Fruit fly (Drosophila melanogaster) whole organism, embryonic: ENCODE data around the gene lectin-37Da.

Experiments used
- Atf-2 ChIP-seq: fragments of 200-800 bp; sonication (Bioruptor generic); optimal IDR thresholded peaks from 2 replicates; lab custom pipeline; 2016; ENCODE audit warnings: missing biosample characterization, missing genetic modification characterization
- Blimp-1 ChIP-seq: fragments of 200-800 bp; sonication (Bioruptor generic); optimal IDR thresholded peaks from 3 replicates; lab custom pipeline; 2018; ENCODE audit warnings: missing biosample characterization, missing genetic modification characterization, mild to moderate bottlenecking, moderate library complexity, missing genetic modification reagents
- CG11398 ChIP-seq: fragments of 200-800 bp; sonication (Bioruptor generic); optimal IDR thresholded peaks from 2 replicates; lab custom pipeline; 2016; ENCODE audit warnings: missing biosample characterization, missing genetic modification characterization
- CG11696 ChIP-seq: fragments of 200-800 bp; sonication (Bioruptor generic); IDR thresholded peaks from 2 replicates; pipeline ENCODE4 v1.3.6; 2022; ENCODE audit warnings: missing biosample characterization, missing genetic modification characterization
- CG12155 ChIP-seq: fragments of 200-800 bp; sonication (Bioruptor generic); optimal IDR thresholded peaks from 3 replicates; lab custom pipeline; 2016; ENCODE audit warnings: missing biosample characterization, missing genetic modification characterization
- CG13287 ChIP-seq: fragments of 200-800 bp; sonication (Bioruptor generic); IDR thresholded peaks from 2 replicates; pipeline ENCODE4 v1.3.6; 2022; ENCODE audit warnings: missing biosample characterization, missing genetic modification characterization; ENCODE audit not compliant: partially characterized antibody
- CG14014 ChIP-seq: fragments of 200-800 bp; sonication (Bioruptor generic); IDR thresholded peaks from 2 replicates; pipeline ENCODE4 v1.3.6; 2022; ENCODE audit warnings: missing biosample characterization, missing genetic modification characterization
- CG15269 ChIP-seq: fragments of 200-800 bp; sonication (Bioruptor generic); optimal IDR thresholded peaks from 2 replicates; lab custom pipeline; 2018; ENCODE audit warnings: missing biosample characterization, mild to moderate bottlenecking, missing genetic modification characterization, moderate library complexity
- CG1647 ChIP-seq: fragments of 200-800 bp; sonication (Bioruptor generic); optimal IDR thresholded peaks from 3 replicates; lab custom pipeline; 2016; ENCODE audit warnings: missing biosample characterization, missing genetic modification characterization
- CG16863 ChIP-seq: fragments of 200-800 bp; sonication (Bioruptor generic); optimal IDR thresholded peaks from 3 replicates; lab custom pipeline; 2016; ENCODE audit warnings: missing biosample characterization, missing genetic modification characterization
- CG17186 ChIP-seq: fragments of 200-800 bp; sonication (Bioruptor generic); optimal IDR thresholded peaks from 3 replicates; lab custom pipeline; 2017; ENCODE audit warnings: missing biosample characterization, missing genetic modification reagents, missing genetic modification characterization
- CG17385 ChIP-seq: fragments of 200-800 bp; sonication (Bioruptor generic); optimal IDR thresholded peaks from 3 replicates; lab custom pipeline; 2018; ENCODE audit warnings: missing biosample characterization, mild to moderate bottlenecking, missing genetic modification characterization
- CG18262 ChIP-seq: fragments of 200-800 bp; optimal IDR thresholded peaks from 3 replicates; lab custom pipeline; 2019; ENCODE audit warnings: missing biosample characterization, mild to moderate bottlenecking, missing genetic modification characterization, moderate library complexity
- CG2202 ChIP-seq: fragments of 200-800 bp; sonication (Bioruptor generic); optimal IDR thresholded peaks from 2 replicates; lab custom pipeline; 2018; ENCODE audit warnings: missing biosample characterization, mild to moderate bottlenecking, missing genetic modification characterization
- CG2712 ChIP-seq: fragments of 200-800 bp; optimal IDR thresholded peaks from 3 replicates; lab custom pipeline; 2019; ENCODE audit warnings: missing biosample characterization, mild to moderate bottlenecking, missing genetic modification characterization, moderate library complexity
- CG2889 ChIP-seq: fragments of 200-800 bp; sonication (Bioruptor generic); IDR thresholded peaks from 3 replicates; pipeline ENCODE4 v1.3.6; 2022; ENCODE audit warnings: missing biosample characterization, missing genetic modification characterization
- CG3281 ChIP-seq: fragments of 200-800 bp; sonication (Bioruptor generic); optimal IDR thresholded peaks from 3 replicates; lab custom pipeline; 2017; ENCODE audit warnings: missing biosample characterization, mild to moderate bottlenecking, missing genetic modification characterization
- CG4328 ChIP-seq: fragments of 200-800 bp; sonication (Bioruptor generic); optimal IDR thresholded peaks from 3 replicates; lab custom pipeline; 2017; ENCODE audit warnings: missing biosample characterization, missing genetic modification reagents, missing genetic modification characterization
- CG6813 ChIP-seq: fragments of 200-800 bp; sonication (Bioruptor generic); optimal IDR thresholded peaks from 2 replicates; lab custom pipeline; 2017; ENCODE audit warnings: missing biosample characterization, missing genetic modification characterization, mild to moderate bottlenecking, moderate library complexity, missing genetic modification reagents
- CG7271 ChIP-seq: fragments of 200-800 bp; sonication (Bioruptor generic); optimal IDR thresholded peaks from 2 replicates; lab custom pipeline; 2018; ENCODE audit warnings: missing biosample characterization, mild to moderate bottlenecking, missing genetic modification characterization, moderate library complexity
- CG7357 ChIP-seq: fragments of 200-800 bp; sonication (Bioruptor generic); IDR thresholded peaks from 3 replicates; pipeline ENCODE4 v1.3.6; 2022; ENCODE audit warnings: missing biosample characterization, missing genetic modification characterization
- CG7963 ChIP-seq: fragments of 200-800 bp; sonication (Bioruptor generic); IDR thresholded peaks from 3 replicates; pipeline ENCODE4 v1.3.6; 2022; ENCODE audit warnings: missing biosample characterization, missing genetic modification characterization; ENCODE audit not compliant: partially characterized antibody
- CG8089 ChIP-seq: fragments of 200-800 bp; sonication (Bioruptor generic); optimal IDR thresholded peaks from 3 replicates; lab custom pipeline; 2016; ENCODE audit warnings: missing biosample characterization, missing genetic modification characterization
- CG9727 ChIP-seq: fragments of 200-800 bp; sonication (Bioruptor generic); optimal IDR thresholded peaks from 3 replicates; lab custom pipeline; 2017; ENCODE audit warnings: missing biosample characterization, mild to moderate bottlenecking, missing genetic modification characterization
- Chrac-16 ChIP-seq: fragments of 200-800 bp; sonication (Bioruptor generic); optimal IDR thresholded peaks from 3 replicates; lab custom pipeline; 2016; ENCODE audit warnings: missing biosample characterization, missing genetic modification characterization
- Dref ChIP-seq: fragments of 200-800 bp; sonication (Bioruptor generic); IDR thresholded peaks from 2 replicates; pipeline ENCODE4 v1.3.6; 2022; ENCODE audit warnings: missing biosample characterization, missing genetic modification characterization
- Fer1 ChIP-seq: fragments of 200-800 bp; sonication (Bioruptor generic); optimal IDR thresholded peaks from 2 replicates; lab custom pipeline; 2017; ENCODE audit warnings: missing biosample characterization, mild to moderate bottlenecking, missing genetic modification characterization
- Fer2 ChIP-seq: fragments of 200-800 bp; sonication (Bioruptor generic); optimal IDR thresholded peaks from 2 replicates; lab custom pipeline; 2018; ENCODE audit warnings: missing biosample characterization, mild to moderate bottlenecking, missing genetic modification characterization, moderate library complexity
- Gug ChIP-seq: fragments of 200-800 bp; sonication (Bioruptor generic); IDR thresholded peaks from 4 replicates; pipeline ENCODE4 v1.3.6; 2022; ENCODE audit warnings: missing biosample characterization, missing genetic modification characterization
- Hr78 ChIP-seq, 2 experiments: fragments of 200-800 bp in 1 of 2; fragments of >200 bp in 1 of 2; sonication (Bioruptor generic) in 1 of 2; optimal IDR thresholded peaks; 2 replicates each; lab custom pipeline; 2017 to 2019; ENCODE audit warnings: missing biosample characterization in 2 of 2, missing genetic modification characterization in 2 of 2, mild to moderate bottlenecking in 1 of 2, moderate library complexity in 1 of 2
- Jarid2 ChIP-seq: fragments of 200-800 bp; sonication (Bioruptor generic); optimal IDR thresholded peaks from 3 replicates; lab custom pipeline; 2017; ENCODE audit warnings: mild to moderate bottlenecking, missing biosample characterization, missing genetic modification reagents, missing genetic modification characterization
- MBD-R2 ChIP-seq: fragments of 200-800 bp; sonication (Bioruptor generic); IDR thresholded peaks from 2 replicates; pipeline ENCODE4 v1.3.6; 2022; ENCODE audit warnings: missing biosample characterization, missing genetic modification characterization
- MESR4 ChIP-seq: fragments of 200-800 bp; sonication (Bioruptor generic); optimal IDR thresholded peaks from 2 replicates; lab custom pipeline; 2018; ENCODE audit warnings: missing biosample characterization, mild to moderate bottlenecking, missing genetic modification characterization, moderate library complexity
- Mes4 ChIP-seq: fragments of 200-800 bp; sonication (Bioruptor generic); optimal IDR thresholded peaks from 2 replicates; lab custom pipeline; 2016; ENCODE audit warnings: missing biosample characterization, missing genetic modification characterization
- Nf-YB ChIP-seq: fragments of 200-800 bp; sonication (Bioruptor generic); optimal IDR thresholded peaks from 3 replicates; lab custom pipeline; 2019; ENCODE audit warnings: missing biosample characterization, mild to moderate bottlenecking, missing genetic modification characterization, moderate library complexity
- al ChIP-seq: fragments of 200-800 bp; sonication (Bioruptor generic); IDR thresholded peaks from 2 replicates; pipeline ENCODE4 v1.3.6; 2022; ENCODE audit warnings: missing biosample characterization, missing genetic modification characterization
- aop ChIP-seq: fragments of 200-800 bp; sonication (Bioruptor generic); IDR thresholded peaks from 2 replicates; pipeline ENCODE4 v1.3.6; 2022; ENCODE audit warnings: missing biosample characterization, missing genetic modification characterization
- da ChIP-seq: fragments of 200-800 bp; sonication (Bioruptor generic); optimal IDR thresholded peaks from 2 replicates; lab custom pipeline; 2016; ENCODE audit warnings: missing biosample characterization, missing genetic modification characterization
- eyg ChIP-seq: fragments of 200-800 bp; sonication (Bioruptor generic); optimal IDR thresholded peaks from 3 replicates; lab custom pipeline; 2016; ENCODE audit warnings: missing biosample characterization, missing genetic modification characterization
- fd64A ChIP-seq: fragments of 200-800 bp; sonication (Bioruptor generic); optimal IDR thresholded peaks from 3 replicates; lab custom pipeline; 2018; ENCODE audit warnings: missing biosample characterization, mild to moderate bottlenecking, missing genetic modification characterization
- gro ChIP-seq: fragments of 200-800 bp; sonication (Bioruptor generic); optimal IDR thresholded peaks from 2 replicates; lab custom pipeline; 2016; ENCODE audit warnings: missing biosample characterization, missing genetic modification characterization
- gt ChIP-seq: fragments of 200-800 bp; sonication (Bioruptor generic); IDR thresholded peaks from 2 replicates; pipeline ENCODE4 v1.3.6; 2022; ENCODE audit warnings: missing biosample characterization, missing genetic modification characterization
- lola ChIP-seq, 3 experiments: fragments of >200 bp in 2 of 3; fragments of 200-800 bp in 1 of 3; sonication (Bioruptor generic) in 1 of 3; optimal IDR thresholded peaks; 2 replicates each; lab custom pipeline; 2017 to 2019; ENCODE audit warnings: missing biosample characterization in 3 of 3, missing genetic modification characterization in 3 of 3, mild to moderate bottlenecking in 1 of 3, moderate library complexity in 1 of 3
- luna ChIP-seq: fragments of 200-800 bp; sonication (Bioruptor generic); optimal IDR thresholded peaks from 2 replicates; lab custom pipeline; 2016; ENCODE audit warnings: missing biosample characterization, missing genetic modification characterization
- nau ChIP-seq: fragments of 200-800 bp; sonication (Bioruptor generic); optimal IDR thresholded peaks from 3 replicates; lab custom pipeline; 2017; ENCODE audit warnings: missing biosample characterization, mild to moderate bottlenecking, missing genetic modification characterization, missing genetic modification reagents
- nmo ChIP-seq: fragments of 200-800 bp; sonication (Bioruptor generic); optimal IDR thresholded peaks from 2 replicates; lab custom pipeline; 2018; ENCODE audit warnings: missing biosample characterization, mild to moderate bottlenecking, missing genetic modification characterization, moderate library complexity
- row ChIP-seq: fragments of 200-800 bp; sonication (Bioruptor generic); IDR thresholded peaks from 3 replicates; pipeline ENCODE4 v1.3.6; 2022; ENCODE audit warnings: missing biosample characterization, missing genetic modification characterization
- shn ChIP-seq: fragments of 200-800 bp; sonication (Bioruptor generic); optimal IDR thresholded peaks from 3 replicates; lab custom pipeline; 2016; ENCODE audit warnings: missing biosample characterization, missing genetic modification characterization
- stwl ChIP-seq: fragments of 200-800 bp; sonication (Bioruptor generic); optimal IDR thresholded peaks from 3 replicates; lab custom pipeline; 2018; ENCODE audit warnings: missing biosample characterization, mild to moderate bottlenecking, missing genetic modification characterization, moderate library complexity
- twi ChIP-seq: fragments of 200-800 bp; optimal IDR thresholded peaks from 2 replicates; lab custom pipeline; 2019; ENCODE audit warnings: missing biosample characterization, mild to moderate bottlenecking, missing genetic modification characterization, moderate library complexity
- zf30C ChIP-seq: fragments of 200-800 bp; sonication (Bioruptor generic); optimal IDR thresholded peaks from 3 replicates; lab custom pipeline; 2018; ENCODE audit warnings: missing biosample characterization, mild to moderate bottlenecking, missing genetic modification characterization

Gene lectin-37Da

dm6 chr2L:19433292-19433691 is 15.2 kb downstream of the lectin-37Da start (continued):
- TF ChIP-seq Gug (GFP tag; lab: Robert Waterston, UW), result no peak
- no peak for TF ChIP-seq MESR4 (GFP tag; lab: Kevin White, UChicago)
- no peak for TF ChIP-seq al
- peak; percentile 39 for TF ChIP-seq CG2712 (tag; lab: Kevin White, UChicago)
- TF ChIP-seq CG8089 (GFP tag; lab: Kevin White, UChicago), result no peak
- TF ChIP-seq gro (GFP tag; lab: Kevin White, UChicago), result no peak
- no peak for TF ChIP-seq MBD-R2 (GFP tag; lab: Robert Waterston, UW)
- no peak for TF ChIP-seq da
- no peak for TF ChIP-seq CG17186 (GFP tag; lab: Kevin White, UChicago)
- no peak for TF ChIP-seq Fer2 (tag; lab: Kevin White, UChicago)
- no peak for TF ChIP-seq CG12155 (GFP tag; lab: Kevin White, UChicago)
- no peak for TF ChIP-seq eyg (GFP tag; lab: Kevin White, UChicago)
- TF ChIP-seq row (GFP tag; lab: Robert Waterston, UW), result peak; percentile 75
- TF ChIP-seq twi, result no peak
- no peak for TF ChIP-seq CG11696
- no peak for TF ChIP-seq CG9727 (GFP tag; lab: Kevin White, UChicago)
- TF ChIP-seq CG17385, result peak; percentile 10
- peak; percentile 38 for TF ChIP-seq Fer1 (GFP tag; lab: Kevin White, UChicago)
- TF ChIP-seq Jarid2 (GFP tag; lab: Kevin White, UChicago), result no peak
- TF ChIP-seq CG15269, result peak; percentile 12
- peak; percentile 33 for TF ChIP-seq CG6813 (GFP tag; lab: Kevin White, UChicago)
- TF ChIP-seq shn (GFP tag; lab: Kevin White, UChicago), result no peak
- TF ChIP-seq lola (GFP tag; optimal IDR thresholded peaks at IDR 0.05; lab: Kevin White, UChicago), result no peak
- no peak for TF ChIP-seq CG7963 (GFP tag; lab: Robert Waterston, UW)
- no peak for TF ChIP-seq CG2202 (tag; lab: Kevin White, UChicago)
- TF ChIP-seq CG3281 (GFP tag; lab: Kevin White, UChicago), result peak; percentile 23
- TF ChIP-seq CG13287 (GFP tag; lab: Robert Waterston, UW), result no peak
- no peak for TF ChIP-seq Nf-YB (GFP tag; lab: Kevin White, UChicago)
- TF ChIP-seq Mes4 (GFP tag; lab: Kevin White, UChicago), result no peak
- no peak for TF ChIP-seq Chrac-16 (GFP tag; lab: Kevin White, UChicago)
- TF ChIP-seq CG2889 (GFP tag; lab: Robert Waterston, UW), result no peak
- no peak for TF ChIP-seq CG7271 (tag; lab: Kevin White, UChicago)
- no peak for TF ChIP-seq CG1647 (GFP tag; lab: Kevin White, UChicago)
- no peak for TF ChIP-seq Hr78 (GFP tag; optimal IDR thresholded peaks at IDR 0.05; lab: Kevin White, UChicago)
- TF ChIP-seq zf30C, result no peak
- TF ChIP-seq nau, result no peak
- peak; percentile 5 for TF ChIP-seq CG18262 (tag; lab: Kevin White, UChicago)
- TF ChIP-seq luna (GFP tag; lab: Kevin White, UChicago), result no peak
- TF ChIP-seq CG14014, result no peak
- no peak for TF ChIP-seq aop
- no peak for TF ChIP-seq gt (GFP tag; lab: Robert Waterston, UW)
- no peak for TF ChIP-seq Dref (GFP tag; lab: Robert Waterston, UW)
- peak; percentile 14 for TF ChIP-seq Blimp-1 (GFP tag; lab: Kevin White, UChicago)
- no peak for TF ChIP-seq CG4328 (GFP tag; lab: Kevin White, UChicago)
- peak; percentile 8 for TF ChIP-seq nmo (GFP tag; lab: Kevin White, UChicago)
- no peak for TF ChIP-seq CG16863
- no peak for TF ChIP-seq fd64A (GFP tag; lab: Kevin White, UChicago)
- TF ChIP-seq Atf-2 (GFP tag; lab: Kevin White, UChicago), result no peak
- no peak for TF ChIP-seq CG11398 (GFP tag; lab: Kevin White, UChicago)
- no peak for TF ChIP-seq CG7357 (GFP tag; lab: Robert Waterston, UW)
- no peak for TF ChIP-seq stwl (tag; lab: Kevin White, UChicago)
